Fruit fly (Drosophila melanogaster): ENCODE results near the gene Tango1.
A peak's percentile ranks its signal among the peaks of the same experiment; 100 is the strongest.

DNA sequence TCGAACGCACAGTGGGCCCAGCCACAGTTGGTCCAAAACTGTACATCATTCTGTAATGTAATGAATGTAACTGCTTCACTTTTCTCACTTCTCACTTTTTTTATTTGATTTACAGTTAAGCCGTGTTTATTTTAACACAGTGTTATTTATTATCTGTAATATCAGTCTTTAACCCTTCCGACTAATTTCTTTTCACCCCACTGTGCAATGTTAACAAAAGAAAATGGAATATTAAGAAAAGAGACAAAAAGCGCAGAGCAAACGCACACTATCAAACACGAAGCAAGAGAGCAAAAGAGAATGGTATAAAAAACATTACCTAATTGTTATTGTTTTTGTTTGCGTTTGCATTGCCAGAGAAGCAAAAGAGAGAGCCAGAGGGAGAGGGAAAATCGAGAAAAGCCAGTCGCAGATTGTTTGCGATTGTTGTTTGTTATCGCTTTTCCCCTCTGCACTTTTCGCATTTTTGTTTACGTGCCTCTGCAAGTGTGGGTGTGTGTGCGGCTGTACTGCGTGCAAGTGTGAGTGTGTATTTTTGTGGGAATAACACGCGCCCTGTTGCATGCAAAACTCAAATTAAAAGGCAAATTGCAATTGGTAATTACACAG lies 2.0 kb upstream of the Tango1 start:
- TF ChIP-seq CG14711 (tag; optimal IDR thresholded peaks at IDR 0.05), result peak; percentile 90
- peak; percentile 92 for TF ChIP-seq CG5204 (GFP tag; optimal IDR thresholded peaks at IDR 0.05)
- TF ChIP-seq CG1620 (GFP tag; optimal IDR thresholded peaks at IDR 0.05), result peak; percentile 84
- TF ChIP-seq cnc (optimal IDR thresholded peaks at IDR 0.05), result no peak
- peak; percentile 90 for TF ChIP-seq CG12768 (GFP tag; optimal IDR thresholded peaks at IDR 0.05)
- TF ChIP-seq CG11617 (GFP tag; optimal IDR thresholded peaks at IDR 0.05), result peak; percentile 93
- peak; percentile 98 for TF ChIP-seq kay (GFP tag; ENCODE audit: borderline replicate concordance)

Data from whole organism, adult.